Worm (Caenorhabditis elegans) whole organism, young adult: Measurements from ENCODE around the gene sec-5.

Source experiments
- B0035.1 ChIP-seq: sonication (generic microtip); optimal IDR thresholded peaks from 2 replicates; lab custom pipeline; 2016; ENCODE audit warnings: missing genetic modification characterization, mild to moderate bottlenecking, missing compliant biosample characterization, missing genotype, missing genetic modification reagents
- F22D6.2 ChIP-seq: sonication (generic microtip); optimal IDR thresholded peaks from 2 replicates; lab custom pipeline; 2016; ENCODE audit warnings: mild to moderate bottlenecking, missing genetic modification characterization, missing compliant biosample characterization
- F33H1.4 ChIP-seq: fragments of 200-800 bp; sonication (Bioruptor generic); IDR thresholded peaks from 2 replicates; pipeline ENCODE4 v1.3.6; 2022; ENCODE audit warnings: missing genetic modification reagents, missing genetic modification characterization, missing compliant biosample characterization
- F57A8.1 ChIP-seq: fragments of 200-800 bp; sonication (Bioruptor generic); optimal IDR thresholded peaks from 2 replicates; lab custom pipeline; 2018; ENCODE audit warnings: mild to moderate bottlenecking, missing genetic modification characterization, moderate library complexity, missing compliant biosample characterization
- F57C9.4 ChIP-seq: sonication (generic microtip); optimal IDR thresholded peaks from 2 replicates; lab custom pipeline; 2017; ENCODE audit warnings: mild to moderate bottlenecking, missing genetic modification characterization, missing compliant biosample characterization
- K11D2.4 ChIP-seq: fragments of 200-800 bp; sonication (Bioruptor generic); IDR thresholded peaks from 2 replicates; pipeline ENCODE4 v1.3.6; 2022; ENCODE audit warnings: missing genetic modification reagents, missing genetic modification characterization, missing compliant biosample characterization
- T07F8.4 ChIP-seq: sonication (generic microtip); optimal IDR thresholded peaks from 2 replicates; lab custom pipeline; 2016; ENCODE audit warnings: mild to moderate bottlenecking, missing genetic modification characterization, moderate library complexity, missing compliant biosample characterization
- T26A5.8 ChIP-seq: sonication (generic microtip); optimal IDR thresholded peaks from 2 replicates; lab custom pipeline; 2016; ENCODE audit warnings: missing genetic modification characterization, missing compliant biosample characterization
- Y53F4B.3 ChIP-seq: fragments of 200-800 bp; sonication (Bioruptor generic); IDR thresholded peaks from 2 replicates; pipeline ENCODE4 v1.3.6; 2022; ENCODE audit warnings: missing genetic modification reagents, missing genetic modification characterization, missing compliant biosample characterization
- Y53G8AR.9 ChIP-seq: fragments of 200-800 bp; sonication (Bioruptor generic); conservative IDR thresholded peaks from 2 replicates; pipeline ENCODE4 v1.3.6; 2022; ENCODE audit warnings: missing genetic modification reagents, missing genetic modification characterization, missing compliant biosample characterization
- Y56A3A.18 ChIP-seq: fragments of 200-800 bp; sonication (Bioruptor generic); IDR thresholded peaks from 2 replicates; pipeline ENCODE4 v1.3.6; 2022; ENCODE audit warnings: missing genetic modification reagents, missing genetic modification characterization, missing compliant biosample characterization
- Y79H2A.3 ChIP-seq: fragments of 200-800 bp; sonication (Bioruptor generic); conservative IDR thresholded peaks from 2 replicates; pipeline ENCODE4 v1.3.6; 2022; ENCODE audit warnings: missing genetic modification reagents, missing genetic modification characterization, missing compliant biosample characterization
- ZK185.1 ChIP-seq: sonication (generic microtip); optimal IDR thresholded peaks from 2 replicates; lab custom pipeline; 2016; ENCODE audit warnings: mild to moderate bottlenecking, missing genetic modification characterization, missing compliant biosample characterization; ENCODE audit not compliant: poor library complexity, severe bottlenecking
- atf-7 ChIP-seq: sonication (generic microtip); optimal IDR thresholded peaks from 2 replicates; lab custom pipeline; 2017; ENCODE audit warnings: mild to moderate bottlenecking, missing genetic modification characterization, missing compliant biosample characterization
- attf-5 ChIP-seq: fragments of 200-800 bp; sonication (Bioruptor generic); optimal IDR thresholded peaks from 2 replicates; lab custom pipeline; 2018; ENCODE audit warnings: mild to moderate bottlenecking, missing genetic modification characterization, missing compliant biosample characterization
- bed-2 ChIP-seq: fragments of 200-800 bp; sonication (Bioruptor generic); IDR thresholded peaks from 2 replicates; pipeline ENCODE4 v1.3.6; 2022; ENCODE audit warnings: missing genetic modification reagents, missing genetic modification characterization, missing compliant biosample characterization
- cebp-2 ChIP-seq: fragments of 200-800 bp; sonication (Bioruptor generic); IDR thresholded peaks from 2 replicates; pipeline ENCODE4 v1.3.6; 2022; ENCODE audit warnings: missing genetic modification characterization, missing compliant biosample characterization
- ceh-100 ChIP-seq: fragments of 200-800 bp; sonication (Bioruptor generic); IDR thresholded peaks from 2 replicates; pipeline ENCODE4 v1.3.6; 2022; ENCODE audit warnings: missing genetic modification reagents, missing genetic modification characterization, missing compliant biosample characterization
- chd-7 ChIP-seq: sonication (generic microtip); optimal IDR thresholded peaks from 2 replicates; lab custom pipeline; 2016; ENCODE audit warnings: mild to moderate bottlenecking, missing genetic modification characterization, moderate library complexity, missing compliant biosample characterization
- dox-1 ChIP-seq: fragments of 200-800 bp; sonication (Bioruptor generic); IDR thresholded peaks from 2 replicates; pipeline ENCODE4 v1.3.6; 2022; ENCODE audit warnings: missing genetic modification reagents, missing genetic modification characterization, missing compliant biosample characterization
- egl-18 ChIP-seq: fragments of 200-800 bp; sonication (Bioruptor generic); IDR thresholded peaks from 2 replicates; pipeline ENCODE4 v1.3.6; 2022; ENCODE audit warnings: missing genetic modification reagents, missing genetic modification characterization, missing compliant biosample characterization
- egl-44 ChIP-seq: fragments of 200-800 bp; sonication (Bioruptor generic); IDR thresholded peaks from 2 replicates; pipeline ENCODE4 v1.3.6; 2022; ENCODE audit warnings: missing genetic modification reagents, missing genetic modification characterization, missing compliant biosample characterization
- ets-4 ChIP-seq: fragments of 200-800 bp; sonication (Bioruptor generic); optimal IDR thresholded peaks from 2 replicates; lab custom pipeline; 2018; ENCODE audit warnings: mild to moderate bottlenecking, missing genetic modification characterization, missing compliant biosample characterization
- him-1 ChIP-seq: sonication (generic microtip); optimal IDR thresholded peaks from 2 replicates; lab custom pipeline; 2016; ENCODE audit warnings: missing genotype, missing genetic modification reagents, missing genetic modification characterization, missing compliant biosample characterization
- hmg-1.2 ChIP-seq: fragments of 200-800 bp; sonication (Bioruptor generic); IDR thresholded peaks from 2 replicates; pipeline ENCODE4 v1.3.6; 2022; ENCODE audit warnings: missing genetic modification reagents, missing genetic modification characterization, missing compliant biosample characterization
- hsf-1 ChIP-seq: fragments of 200-800 bp; sonication (Bioruptor generic); IDR thresholded peaks from 2 replicates; pipeline ENCODE4 v1.3.6; 2022; ENCODE audit warnings: missing genetic modification reagents, missing genetic modification characterization, missing compliant biosample characterization
- lag-1 ChIP-seq: fragments of 200-800 bp; sonication (Bioruptor generic); IDR thresholded peaks from 2 replicates; pipeline ENCODE4 v1.3.6; 2022; ENCODE audit warnings: missing genetic modification reagents, missing genetic modification characterization, missing compliant biosample characterization
- let-607 ChIP-seq, 2 experiments: fragments of 200-800 bp in 1 of 2; sonication (Bioruptor generic) in 1 of 2; sonication (generic microtip) in 1 of 2; optimal IDR thresholded peaks; 2 replicates each; lab custom pipeline; 2016 to 2018; ENCODE audit warnings: mild to moderate bottlenecking in 2 of 2, missing compliant biosample characterization in 2 of 2, missing genetic modification characterization in 2 of 2, moderate library complexity in 2 of 2, missing genotype in 1 of 2
- lin-35 ChIP-seq, 3 experiments: fragments of 150-350 bp in 2 of 3; sonication (generic microtip) in 1 of 3; optimal IDR thresholded peaks; 2 replicates each; lab custom pipeline; 2014 to 2018; ENCODE audit warnings: missing biosample characterization in 3 of 3, missing genetic modification characterization in 3 of 3, missing genetic modification reagents in 3 of 3
- lin-40 ChIP-seq: sonication (generic microtip); optimal IDR thresholded peaks from 2 replicates; lab custom pipeline; 2016; ENCODE audit warnings: missing genetic modification characterization, mild to moderate bottlenecking, missing compliant biosample characterization, missing genotype, missing genetic modification reagents
- mel-28 ChIP-seq: sonication (generic microtip); optimal IDR thresholded peaks from 2 replicates; lab custom pipeline; 2016; ENCODE audit warnings: borderline replicate concordance, mild to moderate bottlenecking, missing genetic modification characterization, missing compliant biosample characterization
- nfya-1 ChIP-seq: sonication (generic microtip); optimal IDR thresholded peaks from 2 replicates; lab custom pipeline; 2017; ENCODE audit warnings: antibody characterized with exemption, missing compliant biosample characterization, missing genetic modification characterization, borderline replicate concordance; ENCODE audit not compliant: insufficient read depth
- nfya-2 ChIP-seq: fragments of 200-800 bp; sonication (Bioruptor generic); IDR thresholded peaks from 2 replicates; pipeline ENCODE4 v1.3.6; 2022; ENCODE audit warnings: missing genetic modification reagents, missing genetic modification characterization, missing compliant biosample characterization
- nhr-120 ChIP-seq: fragments of 200-800 bp; sonication (Bioruptor generic); IDR thresholded peaks from 2 replicates; pipeline ENCODE4 v1.3.6; 2022; ENCODE audit warnings: missing genetic modification characterization, missing compliant biosample characterization
- nhr-179 ChIP-seq: sonication (generic microtip); optimal IDR thresholded peaks from 2 replicates; lab custom pipeline; 2016; ENCODE audit warnings: mild to moderate bottlenecking, missing genetic modification characterization, missing compliant biosample characterization
- nhr-80 ChIP-seq: sonication (generic microtip); optimal IDR thresholded peaks from 2 replicates; lab custom pipeline; 2016; ENCODE audit warnings: missing genetic modification characterization, missing compliant biosample characterization
- rcor-1 ChIP-seq: fragments of 200-800 bp; sonication (Bioruptor generic); IDR thresholded peaks from 2 replicates; pipeline ENCODE4 v1.3.6; 2022; ENCODE audit warnings: missing genetic modification reagents, missing genetic modification characterization, missing compliant biosample characterization
- rec-8 ChIP-seq, 2 experiments: sonication (generic microtip); optimal IDR thresholded peaks; 2 replicates each; lab custom pipeline; 2016; ENCODE audit warnings: mild to moderate bottlenecking in 2 of 2, missing genetic modification characterization in 2 of 2, missing genetic modification reagents in 2 of 2, missing genotype in 2 of 2, missing biosample characterization in 1 of 2, missing compliant biosample characterization in 1 of 2, moderate library complexity in 1 of 2
- snpc-1.1 ChIP-seq: sonication (generic microtip); optimal IDR thresholded peaks from 2 replicates; lab custom pipeline; 2017; ENCODE audit warnings: missing genetic modification characterization, mild to moderate bottlenecking, missing compliant biosample characterization, antibody characterized with exemption, moderate library complexity, missing genotype, missing genetic modification reagents; ENCODE audit not compliant: insufficient read depth
- tbx-9 ChIP-seq: sonication (generic microtip); optimal IDR thresholded peaks from 2 replicates; lab custom pipeline; 2016; ENCODE audit warnings: borderline replicate concordance, missing genetic modification characterization, inconsistent platforms, missing compliant biosample characterization
- zfh-2 ChIP-seq: fragments of 200-800 bp; sonication (Bioruptor generic); conservative IDR thresholded peaks from 2 replicates; pipeline ENCODE4 v1.3.6; 2022; ENCODE audit warnings: missing genetic modification reagents, missing genetic modification characterization, missing compliant biosample characterization
- zim-3 ChIP-seq: sonication (generic microtip); optimal IDR thresholded peaks from 2 replicates; lab custom pipeline; 2017; ENCODE audit warnings: mild to moderate bottlenecking, missing genetic modification characterization, moderate library complexity, missing compliant biosample characterization

The sec-5 gene

ce11 chrII:9132338-9132737, 44.6 kb downstream of the sec-5 start:
- TF ChIP-seq him-1 (tag; lab: Kevin White, UChicago) (no peak), chd-7 (tag; lab: Kevin White, UChicago) (peak; percentile 38)

- TF ChIP-seq nhr-120 (GFP tag; lab: Robert Waterston, UW) (no peak), bed-2 (GFP tag; lab: Robert Waterston, UW) (no peak), dox-1 (GFP tag; lab: Robert Waterston, UW) (no peak), zim-3 (tag; lab: Kevin White, UChicago) (no peak), F22D6.2 (tag; lab: Kevin White, UChicago) (no peak), lin-35 (GFP tag; optimal IDR thresholded peaks at IDR 0.05; lab: Kevin White, UChicago) (no peak), egl-18 (no peak), nfya-1 (tag; lab: Kevin White, UChicago) (no peak), hsf-1 (GFP tag; lab: Robert Waterston, UW) (no peak), Y56A3A.18 (GFP tag; lab: Robert Waterston, UW) (no peak)
These were observed 45.6 kb downstream of the sec-5 start, which contains the start of gene C16D2.1 for ce11 chrII:9131363-9131762. Gene C16D2.1 (plus strand): TSS chrII:9131663.

- no peak for TF ChIP-seq nhr-80 (tag; lab: Kevin White, UChicago)
- TF ChIP-seq lin-40 (tag; lab: Kevin White, UChicago) = no peak
- TF ChIP-seq F22D6.2 (tag; lab: Kevin White, UChicago) = no peak
These were observed 46.6 kb downstream of the sec-5 start for ce11 chrII:9130339-9130738.

ce11 chrII:9128132-9128531, 48.8 kb downstream of the sec-5 start:
- TF ChIP-seq nhr-179 (tag; lab: Kevin White, UChicago) = no peak
- no peak for TF ChIP-seq F33H1.4 (GFP tag; lab: Robert Waterston, UW)
- no peak for TF ChIP-seq ceh-100 (GFP tag; lab: Robert Waterston, UW)
- no peak for TF ChIP-seq cebp-2 (GFP tag; lab: Robert Waterston, UW)
- peak; percentile 51; the same call in 1 of the 2 replicates for TF ChIP-seq hmg-1.2
- peak; percentile 74 for TF ChIP-seq nhr-80 (tag; lab: Kevin White, UChicago)
- TF ChIP-seq snpc-1.1 (tag; lab: Kevin White, UChicago) = no peak
- TF ChIP-seq bed-2 (GFP tag; lab: Robert Waterston, UW) = no peak
- TF ChIP-seq egl-44 = no peak
- TF ChIP-seq tbx-9 (tag; lab: Kevin White, UChicago) = no peak
- no peak for TF ChIP-seq Y53G8AR.9 (GFP tag; lab: Robert Waterston, UW)
- TF ChIP-seq atf-7 (tag; lab: Kevin White, UChicago) = peak; percentile 30
- no peak for TF ChIP-seq mel-28 (tag; lab: Kevin White, UChicago)
- TF ChIP-seq F57A8.1 (GFP tag; lab: Kevin White, UChicago) = no peak
- no peak for TF ChIP-seq lag-1 (GFP tag; lab: Robert Waterston, UW)
- TF ChIP-seq nfya-1 (tag; lab: Kevin White, UChicago) = no peak
- TF ChIP-seq F57C9.4 (tag; lab: Kevin White, UChicago) = no peak
- TF ChIP-seq zfh-2 (GFP tag; lab: Robert Waterston, UW) = no peak
- TF ChIP-seq rec-8 (tag; optimal IDR thresholded peaks at IDR 0.05; lab: Kevin White, UChicago) = no peak
- no peak for TF ChIP-seq nfya-2
- TF ChIP-seq T26A5.8 (tag; lab: Kevin White, UChicago) = no peak
- TF ChIP-seq rcor-1 (GFP tag; lab: Robert Waterston, UW) = no peak
- no peak for TF ChIP-seq Y53F4B.3
- TF ChIP-seq T07F8.4 = no peak
- TF ChIP-seq ets-4 = no peak
- no peak for TF ChIP-seq Y79H2A.3 (GFP tag; lab: Robert Waterston, UW)
- TF ChIP-seq him-1 (tag; lab: Kevin White, UChicago) = no peak
- peak; percentile 72 for TF ChIP-seq attf-5 (GFP tag; lab: Kevin White, UChicago)
- no peak for TF ChIP-seq let-607 (tag; optimal IDR thresholded peaks at IDR 0.05; lab: Kevin White, UChicago)
- no peak for TF ChIP-seq B0035.1 (tag; lab: Kevin White, UChicago)
- TF ChIP-seq ZK185.1 (tag; lab: Kevin White, UChicago) = no peak
- peak; percentile 20; the same call in 1 of the 2 replicates for TF ChIP-seq K11D2.4 (GFP tag; lab: Robert Waterston, UW)
